Fruit fly (Drosophila melanogaster) whole organism, embryonic: Measurements from ENCODE around the gene Alms1a.

Experiments used
- Aef1 ChIP-seq: fragments of 200-800 bp; sonication (Bioruptor generic); IDR thresholded peaks from 3 replicates; pipeline ENCODE4 v1.3.6; 2022; ENCODE audit warnings: missing biosample characterization, missing genetic modification characterization
- CG10209 ChIP-seq: fragments of 200-800 bp; sonication (Bioruptor generic); optimal IDR thresholded peaks from 3 replicates; lab custom pipeline; 2017; ENCODE audit warnings: missing biosample characterization, mild to moderate bottlenecking, missing genetic modification characterization, missing genetic modification reagents
- CG10959 ChIP-seq: fragments of 200-800 bp; sonication (Bioruptor generic); IDR thresholded peaks from 2 replicates; pipeline ENCODE4 v1.3.6; 2022; ENCODE audit warnings: missing biosample characterization, missing genetic modification characterization
- CG12659 ChIP-seq: fragments of 200-800 bp; sonication (Bioruptor generic); optimal IDR thresholded peaks from 3 replicates; lab custom pipeline; 2017; ENCODE audit warnings: mild to moderate bottlenecking, missing biosample characterization, missing genetic modification reagents, missing genetic modification characterization
- CG13775 ChIP-seq: fragments of 200-800 bp; sonication (Bioruptor generic); optimal IDR thresholded peaks from 3 replicates; lab custom pipeline; 2017; ENCODE audit warnings: missing biosample characterization, mild to moderate bottlenecking, missing genetic modification characterization
- CG15269 ChIP-seq: fragments of 200-800 bp; sonication (Bioruptor generic); optimal IDR thresholded peaks from 2 replicates; lab custom pipeline; 2018; ENCODE audit warnings: missing biosample characterization, mild to moderate bottlenecking, missing genetic modification characterization, moderate library complexity
- CG15479 ChIP-seq: fragments of 200-800 bp; sonication (Bioruptor generic); optimal IDR thresholded peaks from 3 replicates; lab custom pipeline; 2019; ENCODE audit warnings: missing biosample characterization, mild to moderate bottlenecking, missing genetic modification characterization, moderate library complexity
- CG1602 ChIP-seq: fragments of 200-800 bp; sonication (Bioruptor generic); optimal IDR thresholded peaks from 3 replicates; lab custom pipeline; 2016; ENCODE audit warnings: missing biosample characterization, missing genetic modification characterization
- CG17568 ChIP-seq: fragments of 200-800 bp; sonication (Bioruptor generic); optimal IDR thresholded peaks from 2 replicates; lab custom pipeline; 2018; ENCODE audit warnings: missing biosample characterization, mild to moderate bottlenecking, missing genetic modification characterization, moderate library complexity
- CG17612 ChIP-seq: fragments of 200-800 bp; sonication (Bioruptor generic); IDR thresholded peaks from 2 replicates; pipeline ENCODE4 v1.3.6; 2022; ENCODE audit warnings: missing biosample characterization, missing genetic modification characterization
- CG17802 ChIP-seq: fragments of 200-800 bp; sonication (Bioruptor generic); optimal IDR thresholded peaks from 2 replicates; lab custom pipeline; 2018; ENCODE audit warnings: missing biosample characterization, mild to moderate bottlenecking, missing genetic modification characterization, moderate library complexity
- CG17829 ChIP-seq: fragments of 200-800 bp; optimal IDR thresholded peaks from 2 replicates; lab custom pipeline; 2019; ENCODE audit warnings: missing biosample characterization, mild to moderate bottlenecking, missing genetic modification characterization, moderate library complexity
- CG2678 ChIP-seq: fragments of 200-800 bp; sonication (Bioruptor generic); optimal IDR thresholded peaks from 3 replicates; lab custom pipeline; 2019; ENCODE audit warnings: missing biosample characterization, mild to moderate bottlenecking, missing genetic modification characterization, moderate library complexity
- CG4730 ChIP-seq: fragments of 200-800 bp; sonication (Bioruptor generic); IDR thresholded peaks from 2 replicates; pipeline ENCODE4 v1.3.6; 2022; ENCODE audit warnings: missing biosample characterization, missing genetic modification characterization
- CG6765 ChIP-seq: fragments of 200-800 bp; sonication (Bioruptor generic); optimal IDR thresholded peaks from 3 replicates; lab custom pipeline; 2017; ENCODE audit warnings: missing biosample characterization, mild to moderate bottlenecking, missing genetic modification characterization
- CG7839 ChIP-seq: fragments of 200-800 bp; sonication (Bioruptor generic); optimal IDR thresholded peaks from 3 replicates; lab custom pipeline; 2018; ENCODE audit warnings: missing biosample characterization, mild to moderate bottlenecking, missing genetic modification characterization, moderate library complexity
- CG9215 ChIP-seq: fragments of 200-800 bp; sonication (Bioruptor generic); IDR thresholded peaks from 2 replicates; pipeline ENCODE4 v1.3.6; 2022; ENCODE audit warnings: missing biosample characterization, missing genetic modification characterization
- Dbx ChIP-seq: fragments of 200-800 bp; sonication (Bioruptor generic); IDR thresholded peaks from 3 replicates; pipeline ENCODE4 v1.3.6; 2022; ENCODE audit warnings: missing biosample characterization, missing genetic modification characterization
- H2.0 ChIP-seq: fragments of 200-800 bp; sonication (Bioruptor generic); IDR thresholded peaks from 2 replicates; pipeline ENCODE4 v1.3.6; 2022; ENCODE audit warnings: missing biosample characterization, missing genetic modification characterization
- HLH3B ChIP-seq: fragments of 200-800 bp; sonication (Bioruptor generic); IDR thresholded peaks from 2 replicates; pipeline ENCODE4 v1.3.6; 2022; ENCODE audit warnings: missing biosample characterization, missing genetic modification characterization
- HLH4C ChIP-seq: fragments of 200-800 bp; sonication (Bioruptor generic); IDR thresholded peaks from 3 replicates; pipeline ENCODE4 v1.3.6; 2022; ENCODE audit warnings: missing biosample characterization, missing genetic modification characterization; ENCODE audit not compliant: partially characterized antibody
- Hmx ChIP-seq: fragments of 200-800 bp; sonication (Bioruptor generic); optimal IDR thresholded peaks from 2 replicates; lab custom pipeline; 2016; ENCODE audit warnings: missing biosample characterization, missing genetic modification characterization
- Max ChIP-seq: fragments of 200-800 bp; sonication (Bioruptor generic); optimal IDR thresholded peaks from 2 replicates; lab custom pipeline; 2016; ENCODE audit warnings: missing biosample characterization, mild to moderate bottlenecking, missing genetic modification characterization
- Meics ChIP-seq: fragments of 200-800 bp; sonication (Bioruptor generic); optimal IDR thresholded peaks from 2 replicates; lab custom pipeline; 2017; ENCODE audit warnings: missing biosample characterization, mild to moderate bottlenecking, missing genetic modification characterization
- Pdp1 ChIP-seq, 2 experiments: fragments of 200-800 bp; sonication (Bioruptor generic); optimal IDR thresholded peaks; 3 replicates each; lab custom pipeline; 2016; ENCODE audit warnings: missing biosample characterization in 2 of 2, missing genetic modification characterization in 2 of 2, mild to moderate bottlenecking in 1 of 2, moderate library complexity in 1 of 2
- Ssrp ChIP-seq: fragments of 200-800 bp; sonication (Bioruptor generic); optimal IDR thresholded peaks from 2 replicates; lab custom pipeline; 2018; ENCODE audit warnings: missing biosample characterization, mild to moderate bottlenecking, missing genetic modification characterization, moderate library complexity
- Taf1 ChIP-seq: fragments of 200-800 bp; sonication (Bioruptor generic); IDR thresholded peaks from 2 replicates; pipeline ENCODE4 v1.3.6; 2022; ENCODE audit warnings: missing biosample characterization, missing genetic modification characterization
- bigmax ChIP-seq: fragments of 200-800 bp; sonication (Bioruptor generic); optimal IDR thresholded peaks from 2 replicates; lab custom pipeline; 2018; ENCODE audit warnings: missing biosample characterization, mild to moderate bottlenecking, missing genetic modification characterization
- bsh ChIP-seq, 2 experiments: fragments of 200-800 bp; sonication (Bioruptor generic); optimal IDR thresholded peaks; 2 replicates each; lab custom pipeline; 2017 to 2018; ENCODE audit warnings: mild to moderate bottlenecking in 2 of 2, missing biosample characterization in 2 of 2, missing genetic modification characterization in 2 of 2, moderate library complexity in 1 of 2
- croc ChIP-seq: fragments of 200-800 bp; sonication (Bioruptor generic); conservative IDR thresholded peaks from 3 replicates; pipeline ENCODE4 v1.3.6; 2022; ENCODE audit warnings: missing biosample characterization, missing genetic modification characterization
- crol ChIP-seq: fragments of 200-800 bp; sonication (Bioruptor generic); IDR thresholded peaks from 2 replicates; pipeline ENCODE4 v1.3.6; 2022; ENCODE audit warnings: missing biosample characterization, missing genetic modification characterization
- dan ChIP-seq: fragments of 200-800 bp; sonication (Bioruptor generic); IDR thresholded peaks from 2 replicates; pipeline ENCODE4 v1.3.6; 2022; ENCODE audit warnings: missing biosample characterization, missing genetic modification characterization
- lilli ChIP-seq: fragments of 200-800 bp; sonication (Bioruptor generic); optimal IDR thresholded peaks from 3 replicates; lab custom pipeline; 2016; ENCODE audit warnings: missing biosample characterization, missing genetic modification characterization
- peb ChIP-seq: fragments of 200-800 bp; sonication (Bioruptor generic); IDR thresholded peaks from 2 replicates; pipeline ENCODE4 v1.3.6; 2022; ENCODE audit warnings: missing biosample characterization, missing genetic modification characterization
- pnt ChIP-seq: fragments of 200-800 bp; sonication (Bioruptor generic); optimal IDR thresholded peaks from 3 replicates; lab custom pipeline; 2016; ENCODE audit warnings: missing biosample characterization, missing genetic modification characterization
- prd ChIP-seq, 3 experiments: fragments of >200 bp in 2 of 3; fragments of 200-800 bp in 1 of 3; sonication (Bioruptor generic) in 1 of 3; optimal IDR thresholded peaks in 2 of 3; IDR thresholded peaks in 1 of 3; 2 replicates in 2 of 3; 3 replicates in 1 of 3; pipeline versions ENCODE4 v1.3.6 to Lab custom; 2017 to 2022; ENCODE audit warnings: missing biosample characterization in 1 of 3, missing genetic modification characterization in 1 of 3
- pum ChIP-seq: fragments of 200-800 bp; sonication (Bioruptor generic); optimal IDR thresholded peaks from 2 replicates; lab custom pipeline; 2016; ENCODE audit warnings: missing biosample characterization, missing genetic modification characterization
- sisA ChIP-seq: fragments of 200-800 bp; sonication (Bioruptor generic); IDR thresholded peaks from 2 replicates; pipeline ENCODE4 v1.3.6; 2022; ENCODE audit warnings: missing biosample characterization, missing genetic modification characterization
- slbo ChIP-seq: fragments of 200-800 bp; sonication (Bioruptor generic); IDR thresholded peaks from 2 replicates; pipeline ENCODE4 v1.3.6; 2022; ENCODE audit warnings: missing biosample characterization, missing genetic modification characterization
- tll ChIP-seq, 2 experiments: fragments of 200-800 bp in 1 of 2; fragments of >200 bp in 1 of 2; sonication (Bioruptor generic) in 1 of 2; optimal IDR thresholded peaks; 2 replicates each; lab custom pipeline; 2017 to 2019; ENCODE audit warnings: missing biosample characterization in 2 of 2, missing genetic modification characterization in 2 of 2, mild to moderate bottlenecking in 1 of 2, moderate library complexity in 1 of 2
- unpg ChIP-seq: fragments of 200-800 bp; sonication (Bioruptor generic); optimal IDR thresholded peaks from 3 replicates; lab custom pipeline; 2018; ENCODE audit warnings: missing biosample characterization, mild to moderate bottlenecking, missing genetic modification characterization, moderate library complexity
- zen ChIP-seq: fragments of 200-800 bp; sonication (Bioruptor generic); optimal IDR thresholded peaks from 3 replicates; lab custom pipeline; 2018; ENCODE audit warnings: missing biosample characterization, mild to moderate bottlenecking, missing genetic modification characterization, moderate library complexity
- zfh2 ChIP-seq: fragments of 200-800 bp; sonication (Bioruptor generic); optimal IDR thresholded peaks from 2 replicates; lab custom pipeline; 2016; ENCODE audit warnings: missing biosample characterization, missing genetic modification characterization

The Alms1a gene

DNA sequence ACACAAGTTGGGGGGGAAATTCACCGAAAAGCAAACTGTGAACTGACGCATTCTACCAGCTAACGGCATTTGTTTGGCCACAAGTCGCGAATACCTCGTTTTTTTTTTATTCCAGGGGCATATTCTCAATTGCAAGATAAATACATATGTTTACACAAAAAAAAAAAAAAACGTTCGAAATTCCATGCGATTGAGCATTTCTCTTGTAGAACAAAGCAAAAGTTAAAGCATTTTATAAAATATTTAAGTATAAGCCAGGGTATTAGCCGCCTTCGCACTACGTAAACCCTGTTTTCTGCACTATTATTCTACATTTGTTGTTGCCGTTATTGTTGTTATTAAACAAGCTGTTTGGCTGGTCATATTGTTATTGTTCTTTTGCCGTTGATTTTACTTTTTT lies 21.5 kb downstream of the Alms1a start (continued):
- no peak for TF ChIP-seq crol (GFP tag; lab: Robert Waterston, UW)
- peak; percentile 42; the same call in 1 of the 2 replicates for TF ChIP-seq CG9215 (GFP tag; lab: Robert Waterston, UW)
- TF ChIP-seq Max (GFP tag; lab: Kevin White, UChicago), result no peak
- peak; percentile 56 for TF ChIP-seq lilli (GFP tag; lab: Kevin White, UChicago)
- peak; percentile 27 for TF ChIP-seq zfh2 (GFP tag; lab: Kevin White, UChicago)
- no peak for TF ChIP-seq CG4730 (GFP tag; lab: Robert Waterston, UW)
- TF ChIP-seq HLH3B, result peak; percentile 39; the same call in 1 of the 2 replicates
- peak; percentile 26 for TF ChIP-seq unpg (GFP tag; lab: Kevin White, UChicago)
- TF ChIP-seq HLH4C (GFP tag; lab: Robert Waterston, UW), result no peak
- TF ChIP-seq CG15269, result peak; percentile 37
- 0 out of 3 replicates have a peak, but pooled peaks have one; percentile 37 for TF ChIP-seq Dbx
- peak; percentile 42 for TF ChIP-seq H2.0 (GFP tag; lab: Robert Waterston, UW)
- 0 out of 3 replicates have a peak, but pooled peaks have one; percentile 14 for TF ChIP-seq Aef1 (GFP tag; lab: Robert Waterston, UW)
- no peak for TF ChIP-seq croc
- no peak for TF ChIP-seq CG6765
- TF ChIP-seq Pdp1 (GFP tag; optimal IDR thresholded peaks at IDR 0.05; lab: Kevin White, UChicago), result peak; percentile 5 to 8
- no peak for TF ChIP-seq CG17612 (GFP tag; lab: Robert Waterston, UW)
- TF ChIP-seq Hmx, result no peak
- TF ChIP-seq Taf1 (GFP tag; lab: Robert Waterston, UW), result 0 out of 2 replicates have a peak, but pooled peaks have one; percentile 17
- TF ChIP-seq CG2678 (tag; lab: Kevin White, UChicago), result peak; percentile 41
- peak; percentile 37 for TF ChIP-seq CG7839 (tag; lab: Kevin White, UChicago)
- no peak for TF ChIP-seq CG13775 (GFP tag; lab: Kevin White, UChicago)
- TF ChIP-seq slbo (GFP tag; lab: Robert Waterston, UW), result peak; percentile 60
- no peak for TF ChIP-seq CG10959 (GFP tag; lab: Robert Waterston, UW)
- peak; percentile 41 for TF ChIP-seq Meics (GFP tag; lab: Kevin White, UChicago)
- TF ChIP-seq CG1602 (GFP tag; lab: Kevin White, UChicago), result no peak
- TF ChIP-seq bigmax (GFP tag; lab: Kevin White, UChicago), result no peak
- no peak for TF ChIP-seq CG17829
- peak; percentile 51 for TF ChIP-seq peb (GFP tag; lab: Robert Waterston, UW)
- no peak for TF ChIP-seq dan (GFP tag; lab: Robert Waterston, UW)
- no peak for TF ChIP-seq prd (optimal IDR thresholded peaks at IDR 0.05; lab: Kevin White, UChicago)
- peak; percentile 62; the same call in 2 of the 3 replicates for TF ChIP-seq prd (GFP tag; IDR thresholded peaks at IDR 0.05; lab: Robert Waterston, UW)
- TF ChIP-seq CG17568 (GFP tag; lab: Kevin White, UChicago), result no peak
- no peak for TF ChIP-seq pnt
- peak; percentile 25; the same call in 1 of the 2 replicates for TF ChIP-seq sisA (GFP tag; lab: Robert Waterston, UW)
- TF ChIP-seq CG10209 (GFP tag; lab: Kevin White, UChicago), result peak; percentile 3
- peak in 1 of 2 experiments; percentile 5 for TF ChIP-seq bsh (GFP tag; optimal IDR thresholded peaks at IDR 0.05; lab: Kevin White, UChicago)

dm6 chrX:4613613-4614012 lies 22.2 kb downstream of the Alms1a start:
- TF ChIP-seq zen (tag; lab: Kevin White, UChicago), result peak; percentile 81
- TF ChIP-seq pum (GFP tag; lab: Kevin White, UChicago), result no peak
- no peak for TF ChIP-seq Ssrp
- no peak for TF ChIP-seq CG12659 (GFP tag; lab: Kevin White, UChicago)
- peak in 1 of 2 experiments; percentile 82 for TF ChIP-seq tll (GFP tag; optimal IDR thresholded peaks at IDR 0.05; lab: Kevin White, UChicago)
- no peak for TF ChIP-seq CG17802 (tag; lab: Kevin White, UChicago)
- TF ChIP-seq CG15479 (GFP tag; lab: Kevin White, UChicago), result peak; percentile 84
- TF ChIP-seq, all 482 proteins: peak for 3
